Worm (Caenorhabditis elegans): ENCODE results near the gene K02D10.8.

DNA sequence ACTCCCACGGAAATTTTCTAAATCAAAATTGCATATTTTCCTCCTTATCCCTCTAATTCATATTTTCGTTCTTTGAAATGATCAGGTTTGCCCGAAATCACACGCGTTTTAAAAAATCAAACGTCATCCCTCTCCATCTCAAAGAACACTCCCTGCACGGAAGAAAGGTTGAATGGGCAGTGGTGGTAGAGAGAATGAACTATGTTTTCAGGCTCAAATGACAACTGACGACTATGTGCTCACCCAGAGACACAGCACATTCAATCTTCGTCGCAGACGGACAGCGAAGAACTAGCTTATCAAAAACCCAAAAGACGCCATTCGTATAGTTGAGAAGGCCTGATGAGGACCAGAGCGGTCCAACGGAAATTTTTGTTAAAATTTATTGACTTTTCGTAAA lies 46.4 kb upstream of the K02D10.8 start:
- no peak for TF ChIP-seq unc-62 (GFP tag; optimal IDR thresholded peaks at IDR 0.05 in 1 of 2)
- TF ChIP-seq unc-62 (tag; optimal IDR thresholded peaks at IDR 0.05): no peak
- TF ChIP-seq pqm-1 (tag; optimal IDR thresholded peaks at IDR 0.05): no peak
- TF ChIP-seq ceh-82 (tag; optimal IDR thresholded peaks at IDR 0.05): no peak
- no peak for TF ChIP-seq dmd-9 (GFP tag; IDR thresholded peaks at IDR 0.05)
- no peak for TF ChIP-seq zag-1 (tag; optimal IDR thresholded peaks at IDR 0.05)
- TF ChIP-seq fkh-10 (GFP tag; optimal IDR thresholded peaks at IDR 0.05): no peak
- 0 out of 2 replicates have a peak, but pooled peaks have one; percentile 10 for TF ChIP-seq lin-38 (GFP tag; IDR thresholded peaks at IDR 0.05)
- TF ChIP-seq nhr-237 (tag; optimal IDR thresholded peaks at IDR 0.05): no peak
- no peak for TF ChIP-seq mdl-1 (tag; optimal IDR thresholded peaks at IDR 0.05)
- no peak for TF ChIP-seq snpc-4 (tag; optimal IDR thresholded peaks at IDR 0.05)
- TF ChIP-seq nhr-102 (tag; optimal IDR thresholded peaks at IDR 0.05): no peak
- no peak for TF ChIP-seq nhr-11 (tag; optimal IDR thresholded peaks at IDR 0.05)

Measured in whole organism, L4 larva.